Fruit fly (Drosophila melanogaster) whole organism, embryonic: ENCODE measurements around the gene JMJD5.

Experiments
- Aef1 ChIP-seq: fragments of 200-800 bp; sonication (Bioruptor generic); IDR thresholded peaks from 3 replicates; pipeline ENCODE4 v1.3.6; 2022; ENCODE audit warnings: missing biosample characterization, missing genetic modification characterization
- BtbVII ChIP-seq: fragments of 200-800 bp; sonication (Bioruptor generic); optimal IDR thresholded peaks from 3 replicates; lab custom pipeline; 2017; ENCODE audit warnings: missing biosample characterization, mild to moderate bottlenecking, missing genetic modification characterization
- CG10462 ChIP-seq: fragments of 200-800 bp; sonication (Bioruptor generic); optimal IDR thresholded peaks from 2 replicates; lab custom pipeline; 2016; ENCODE audit warnings: missing biosample characterization, missing genetic modification characterization
- CG11560 ChIP-seq: fragments of 200-800 bp; sonication (Bioruptor generic); IDR thresholded peaks from 3 replicates; pipeline ENCODE4 v1.3.6; 2022; ENCODE audit warnings: missing biosample characterization, missing genetic modification characterization
- CG13287 ChIP-seq: fragments of 200-800 bp; sonication (Bioruptor generic); IDR thresholded peaks from 2 replicates; pipeline ENCODE4 v1.3.6; 2022; ENCODE audit warnings: missing biosample characterization, missing genetic modification characterization; ENCODE audit not compliant: partially characterized antibody
- CG13894 ChIP-seq: fragments of 200-800 bp; sonication (Bioruptor generic); optimal IDR thresholded peaks from 3 replicates; lab custom pipeline; 2018; ENCODE audit warnings: missing biosample characterization, mild to moderate bottlenecking, missing genetic modification characterization, moderate library complexity
- CG15073 ChIP-seq: fragments of 200-800 bp; sonication (Bioruptor generic); optimal IDR thresholded peaks from 2 replicates; lab custom pipeline; 2016; ENCODE audit warnings: missing biosample characterization, missing genetic modification characterization
- CG17912 ChIP-seq: fragments of 200-800 bp; sonication (Bioruptor generic); optimal IDR thresholded peaks from 2 replicates; lab custom pipeline; 2018; ENCODE audit warnings: missing biosample characterization, mild to moderate bottlenecking, missing genetic modification characterization
- CG30403 ChIP-seq: fragments of 200-800 bp; sonication (Bioruptor generic); optimal IDR thresholded peaks from 3 replicates; lab custom pipeline; 2016; ENCODE audit warnings: missing biosample characterization, missing genetic modification characterization
- CG33557 ChIP-seq: fragments of 200-800 bp; sonication (Bioruptor generic); optimal IDR thresholded peaks from 2 replicates; lab custom pipeline; 2019; ENCODE audit warnings: missing biosample characterization, mild to moderate bottlenecking, missing genetic modification characterization, moderate library complexity
- CG3726 ChIP-seq: fragments of 200-800 bp; sonication (Bioruptor generic); IDR thresholded peaks from 3 replicates; pipeline ENCODE4, ENCODE4 v1.3.6; 2022; ENCODE audit warnings: missing biosample characterization, missing genetic modification characterization
- CG4617 ChIP-seq: fragments of 200-800 bp; sonication (Bioruptor generic); optimal IDR thresholded peaks from 3 replicates; lab custom pipeline; 2016; ENCODE audit warnings: missing biosample characterization, missing genetic modification characterization, borderline replicate concordance
- CG7372 ChIP-seq: fragments of 200-800 bp; sonication (Bioruptor generic); IDR thresholded peaks from 2 replicates; pipeline ENCODE4 v1.3.6; 2022; ENCODE audit warnings: missing biosample characterization, missing genetic modification characterization
- CG7556 ChIP-seq: fragments of 200-800 bp; sonication (Bioruptor generic); optimal IDR thresholded peaks from 2 replicates; lab custom pipeline; 2017; ENCODE audit warnings: missing biosample characterization, mild to moderate bottlenecking, missing genetic modification characterization
- CG7839 ChIP-seq: fragments of 200-800 bp; sonication (Bioruptor generic); optimal IDR thresholded peaks from 3 replicates; lab custom pipeline; 2018; ENCODE audit warnings: missing biosample characterization, mild to moderate bottlenecking, missing genetic modification characterization, moderate library complexity
- CG9727 ChIP-seq: fragments of 200-800 bp; sonication (Bioruptor generic); optimal IDR thresholded peaks from 3 replicates; lab custom pipeline; 2017; ENCODE audit warnings: missing biosample characterization, mild to moderate bottlenecking, missing genetic modification characterization
- CG9797 ChIP-seq: fragments of 200-800 bp; sonication (Bioruptor generic); optimal IDR thresholded peaks from 3 replicates; lab custom pipeline; 2018; ENCODE audit warnings: missing biosample characterization, mild to moderate bottlenecking, missing genetic modification characterization
- CkIIα-i1 ChIP-seq: fragments of 200-800 bp; sonication (Bioruptor generic); IDR thresholded peaks from 2 replicates; pipeline ENCODE4 v1.3.6; 2022; ENCODE audit warnings: missing biosample characterization, missing genetic modification characterization
- CoRest ChIP-seq: fragments of 200-800 bp; sonication (Bioruptor generic); optimal IDR thresholded peaks from 3 replicates; lab custom pipeline; 2018; ENCODE audit warnings: missing biosample characterization, mild to moderate bottlenecking, missing genetic modification characterization, moderate library complexity
- Deaf1 ChIP-seq: fragments of 200-800 bp; optimal IDR thresholded peaks from 3 replicates; lab custom pipeline; 2019; ENCODE audit warnings: missing biosample characterization, mild to moderate bottlenecking, missing genetic modification characterization, moderate library complexity
- Dll ChIP-seq: fragments of 200-800 bp; sonication (Bioruptor generic); IDR thresholded peaks from 4 replicates; pipeline ENCODE4 v1.3.6; 2022; ENCODE audit warnings: missing biosample characterization, missing genetic modification characterization; ENCODE audit not compliant: partially characterized antibody
- Doc3 ChIP-seq: fragments of 200-800 bp; sonication (Bioruptor generic); IDR thresholded peaks from 3 replicates; pipeline ENCODE4 v1.3.6; 2022; ENCODE audit warnings: missing biosample characterization, missing genetic modification characterization; ENCODE audit not compliant: partially characterized antibody
- Drgx ChIP-seq: fragments of 200-800 bp; sonication (Bioruptor generic); IDR thresholded peaks from 2 replicates; pipeline ENCODE4 v1.3.6; 2022; ENCODE audit warnings: missing biosample characterization, missing genetic modification characterization
- Elba2 ChIP-seq: fragments of 200-800 bp; sonication (Bioruptor generic); optimal IDR thresholded peaks from 3 replicates; lab custom pipeline; 2016; ENCODE audit warnings: missing biosample characterization, missing genetic modification characterization
- H15 ChIP-seq: fragments of 200-800 bp; sonication (Bioruptor generic); IDR thresholded peaks from 3 replicates; pipeline ENCODE4 v1.3.6; 2022; ENCODE audit warnings: missing biosample characterization, missing genetic modification characterization
- MTF-1 ChIP-seq: fragments of 200-800 bp; sonication (Bioruptor generic); optimal IDR thresholded peaks from 2 replicates; lab custom pipeline; 2018; ENCODE audit warnings: missing biosample characterization, mild to moderate bottlenecking, missing genetic modification characterization, borderline replicate concordance
- Sox100B ChIP-seq: fragments of 200-800 bp; sonication (Bioruptor generic); optimal IDR thresholded peaks from 3 replicates; lab custom pipeline; 2018; ENCODE audit warnings: missing biosample characterization, mild to moderate bottlenecking, missing genetic modification characterization
- Sry-δ ChIP-seq: fragments of 200-800 bp; sonication (Bioruptor generic); optimal IDR thresholded peaks from 2 replicates; lab custom pipeline; 2016; ENCODE audit warnings: missing biosample characterization, missing genetic modification characterization
- Vsx1 ChIP-seq: fragments of 200-800 bp; sonication (Bioruptor generic); optimal IDR thresholded peaks from 2 replicates; lab custom pipeline; 2017; ENCODE audit warnings: missing biosample characterization, mild to moderate bottlenecking, missing genetic modification characterization, missing genetic modification reagents
- amos ChIP-seq: fragments of 200-800 bp; sonication (Bioruptor generic); IDR thresholded peaks from 2 replicates; pipeline ENCODE4 v1.3.6; 2022; ENCODE audit warnings: missing biosample characterization, missing genetic modification characterization; ENCODE audit not compliant: partially characterized antibody
- ash1 ChIP-seq: fragments of 200-800 bp; sonication (Bioruptor generic); optimal IDR thresholded peaks from 2 replicates; lab custom pipeline; 2018; ENCODE audit warnings: missing biosample characterization, mild to moderate bottlenecking, missing genetic modification characterization
- bab2 ChIP-seq: fragments of 200-800 bp; sonication (Bioruptor generic); optimal IDR thresholded peaks from 2 replicates; lab custom pipeline; 2016; ENCODE audit warnings: missing biosample characterization, missing genetic modification characterization
- cas ChIP-seq: fragments of 200-800 bp; sonication (Bioruptor generic); IDR thresholded peaks from 2 replicates; pipeline ENCODE4 v1.3.6; 2022; ENCODE audit warnings: missing biosample characterization, missing genetic modification characterization
- dmrt11E ChIP-seq: fragments of 200-800 bp; sonication (Bioruptor generic); optimal IDR thresholded peaks from 3 replicates; lab custom pipeline; 2018; ENCODE audit warnings: missing biosample characterization, mild to moderate bottlenecking, missing genetic modification characterization, moderate library complexity
- fu2 ChIP-seq: fragments of 200-800 bp; sonication (Bioruptor generic); optimal IDR thresholded peaks from 2 replicates; lab custom pipeline; 2016; ENCODE audit warnings: missing biosample characterization, missing genetic modification characterization
- ind ChIP-seq: fragments of 200-800 bp; sonication (Bioruptor generic); optimal IDR thresholded peaks from 3 replicates; lab custom pipeline; 2016; ENCODE audit warnings: missing biosample characterization, missing genetic modification characterization
- insv ChIP-seq, 2 experiments: fragments of 200-800 bp; sonication (Bioruptor generic); optimal IDR thresholded peaks; 3 replicates each; lab custom pipeline; 2016 to 2018; ENCODE audit warnings: missing biosample characterization in 2 of 2, missing genetic modification characterization in 2 of 2
- kni ChIP-seq: fragments of 200-800 bp; sonication (Bioruptor generic); optimal IDR thresholded peaks from 3 replicates; lab custom pipeline; 2017; ENCODE audit warnings: mild to moderate bottlenecking, missing biosample characterization, missing genetic modification reagents, missing genetic modification characterization
- otp ChIP-seq: fragments of 200-800 bp; sonication (Bioruptor generic); IDR thresholded peaks from 3 replicates; pipeline ENCODE4, ENCODE4 v1.3.6; 2022; ENCODE audit warnings: missing biosample characterization, missing genetic modification characterization
- peb ChIP-seq: fragments of 200-800 bp; sonication (Bioruptor generic); IDR thresholded peaks from 2 replicates; pipeline ENCODE4 v1.3.6; 2022; ENCODE audit warnings: missing biosample characterization, missing genetic modification characterization
- phol ChIP-seq: fragments of 200-800 bp; sonication (Bioruptor generic); optimal IDR thresholded peaks from 3 replicates; lab custom pipeline; 2018; ENCODE audit warnings: missing biosample characterization, mild to moderate bottlenecking, missing genetic modification characterization, moderate library complexity
- ranshi ChIP-seq: fragments of 200-800 bp; sonication (Bioruptor generic); IDR thresholded peaks from 2 replicates; pipeline ENCODE4 v1.3.6; 2022; ENCODE audit warnings: missing biosample characterization, missing genetic modification characterization
- run ChIP-seq: fragments of 200-800 bp; sonication (Bioruptor generic); optimal IDR thresholded peaks from 3 replicates; lab custom pipeline; 2018; ENCODE audit warnings: missing biosample characterization, mild to moderate bottlenecking, missing genetic modification characterization
- schlank ChIP-seq: fragments of 200-800 bp; sonication (Bioruptor generic); optimal IDR thresholded peaks from 2 replicates; lab custom pipeline; 2018; ENCODE audit warnings: missing biosample characterization, mild to moderate bottlenecking, missing genetic modification characterization
- sens ChIP-seq: fragments of 200-800 bp; sonication (Bioruptor generic); peaks from one replicate; lab custom pipeline; 2016; ENCODE audit warnings: missing biosample characterization, missing genetic modification characterization
- sqz ChIP-seq: fragments of 200-800 bp; sonication (Bioruptor generic); optimal IDR thresholded peaks from 3 replicates; lab custom pipeline; 2018; ENCODE audit warnings: missing biosample characterization, mild to moderate bottlenecking, missing genetic modification characterization
- toy ChIP-seq: fragments of 200-800 bp; sonication (Bioruptor generic); IDR thresholded peaks from 2 replicates; pipeline ENCODE4 v1.3.6; 2022; ENCODE audit warnings: missing biosample characterization, missing genetic modification characterization
- trem ChIP-seq: fragments of 200-800 bp; optimal IDR thresholded peaks from 3 replicates; lab custom pipeline; 2019; ENCODE audit warnings: missing biosample characterization, mild to moderate bottlenecking, missing genetic modification characterization, moderate library complexity
- tx ChIP-seq: fragments of 200-800 bp; sonication (Bioruptor generic); optimal IDR thresholded peaks from 2 replicates; lab custom pipeline; 2016; ENCODE audit warnings: missing biosample characterization, missing genetic modification characterization

The JMJD5 gene

DNA sequence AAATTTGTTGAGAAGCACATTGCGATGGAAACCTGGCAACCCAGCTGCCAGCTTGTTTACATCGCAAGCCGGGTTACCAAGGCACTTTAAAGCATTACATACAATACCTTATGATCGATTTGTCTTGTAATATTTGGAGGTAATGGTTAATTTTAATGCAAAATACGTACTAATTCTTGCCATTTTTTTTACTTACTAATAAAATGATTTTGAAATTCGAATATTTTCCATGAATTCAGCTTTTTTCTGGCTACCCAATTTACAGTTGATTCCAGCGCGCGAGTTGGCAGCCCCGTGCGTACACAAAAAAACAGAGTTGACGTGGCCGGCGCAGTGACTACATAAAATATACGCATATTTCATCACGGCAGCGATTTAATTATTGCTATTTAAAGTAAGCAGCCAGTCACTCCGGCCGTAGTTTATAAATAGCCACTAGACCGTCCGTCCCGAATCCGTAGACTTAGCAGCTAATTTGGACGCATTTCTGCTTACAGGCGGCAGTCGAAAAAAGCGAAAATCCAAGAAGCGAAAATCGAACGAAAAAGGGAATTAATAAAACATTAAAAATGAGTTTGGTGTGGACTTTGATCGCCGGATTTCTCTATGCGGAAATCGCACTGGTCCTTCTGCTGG, 3.5 kb downstream of the JMJD5 start, which contains the start of the genes CG13901 and CG13887 (continued):
- TF ChIP-seq Dll (GFP tag; lab: Robert Waterston, UW) (peak; percentile 59; the same call in 2 of the 4 replicates), phol (peak; percentile 93), CG10462 (GFP tag; lab: Kevin White, UChicago) (peak; percentile 86), Doc3 (GFP tag; lab: Robert Waterston, UW) (no peak), Sry-δ (peak; percentile 73), BtbVII (GFP tag; lab: Kevin White, UChicago) (peak; percentile 67), trem (tag; lab: Kevin White, UChicago) (peak; percentile 100), CkIIα-i1 (no peak), ind (GFP tag; lab: Kevin White, UChicago) (peak; percentile 94), insv (GFP tag; optimal IDR thresholded peaks at IDR 0.05; lab: Kevin White, UChicago) (peak in 1 of 2 experiments; percentile 59), CG9797 (GFP tag; lab: Kevin White, UChicago) (peak; percentile 52), CG3726 (peak; percentile 68; the same call in 1 of the 3 replicates), CG13894 (tag; lab: Kevin White, UChicago) (peak; percentile 91), sens (GFP tag; lab: Kevin White, UChicago) (peak; percentile 99), Sox100B (GFP tag; lab: Kevin White, UChicago) (no peak), CG4617 (GFP tag; lab: Kevin White, UChicago) (peak; percentile 97), Vsx1 (peak; percentile 75), ash1 (GFP tag; lab: Kevin White, UChicago) (peak; percentile 33), run (tag; lab: Kevin White, UChicago) (peak; percentile 67), CoRest (tag; lab: Kevin White, UChicago) (peak; percentile 93), CG7556 (GFP tag; lab: Kevin White, UChicago) (peak; percentile 83), CG9727 (peak; percentile 75), tx (peak; percentile 95), ranshi (GFP tag; lab: Robert Waterston, UW) (peak; percentile 86), Aef1 (GFP tag; lab: Robert Waterston, UW) (peak; percentile 86), cas (peak; percentile 83), CG30403 (GFP tag; lab: Kevin White, UChicago) (peak; percentile 96), fu2 (GFP tag; lab: Kevin White, UChicago) (peak; percentile 93), kni (GFP tag; lab: Kevin White, UChicago) (peak; percentile 54), CG17912 (GFP tag; lab: Kevin White, UChicago) (peak; percentile 85), schlank (tag; lab: Kevin White, UChicago) (peak; percentile 81), peb (peak; percentile 65; the same call in 1 of the 2 replicates), CG7839 (peak; percentile 90), dmrt11E (tag; lab: Kevin White, UChicago) (peak; percentile 86), CG33557 (GFP tag; lab: Kevin White, UChicago) (peak; percentile 84), Drgx (GFP tag; lab: Robert Waterston, UW) (peak; percentile 83), otp (GFP tag; lab: Robert Waterston, UW) (peak; percentile 50; the same call in 1 of the 3 replicates), H15 (GFP tag; lab: Robert Waterston, UW) (peak; percentile 81), MTF-1 (GFP tag; lab: Kevin White, UChicago) (peak; percentile 23), Deaf1 (tag; lab: Kevin White, UChicago) (no peak), bab2 (GFP tag; lab: Kevin White, UChicago) (peak; percentile 83), amos (GFP tag; lab: Robert Waterston, UW) (0 out of 2 replicates have a peak, but pooled peaks have one; percentile 18), CG11560 (tag; lab: Robert Waterston, UW) (peak; percentile 80), sqz (GFP tag; lab: Kevin White, UChicago) (peak; percentile 88), CG7372 (GFP tag; lab: Robert Waterston, UW) (peak; percentile 86), toy (GFP tag; lab: Robert Waterston, UW) (0 out of 2 replicates have a peak, but pooled peaks have one; percentile 52), CG15073 (GFP tag; lab: Kevin White, UChicago) (peak; percentile 59), CG13287 (GFP tag; lab: Robert Waterston, UW) (peak; percentile 76), Elba2 (GFP tag; lab: Kevin White, UChicago) (peak; percentile 49)
